Worm (Caenorhabditis elegans) whole organism, L4 larva: ENCODE measurements around the gene C33A12.4.

Source experiments
- F49E8.2 ChIP-seq: sonication (generic microtip); optimal IDR thresholded peaks from 2 replicates; lab custom pipeline; 2016; ENCODE audit warnings: missing compliant biosample characterization, mild to moderate bottlenecking, missing genetic modification characterization, borderline replicate concordance
- T20F7.1 ChIP-seq: fragments of 200-800 bp; sonication (Bioruptor generic); optimal IDR thresholded peaks from 2 replicates; lab custom pipeline; 2018; ENCODE audit warnings: mild to moderate bottlenecking, missing genetic modification characterization, missing compliant biosample characterization
- T26A8.4 ChIP-seq: fragments of 200-800 bp; sonication (Bioruptor generic); IDR thresholded peaks from 2 replicates; pipeline ENCODE4 v1.3.6; 2022; ENCODE audit warnings: missing genetic modification characterization, missing compliant biosample characterization
- Y75B8A.6 ChIP-seq: fragments of 200-800 bp; sonication (Bioruptor generic); IDR thresholded peaks from 2 replicates; pipeline ENCODE4 v1.3.6; 2022; ENCODE audit warnings: missing genetic modification reagents, missing genetic modification characterization, missing compliant biosample characterization
- ZK337.2 ChIP-seq: fragments of 200-800 bp; sonication (Bioruptor generic); IDR thresholded peaks from 2 replicates; pipeline ENCODE4 v1.3.6; 2022; ENCODE audit warnings: missing genetic modification reagents, missing genetic modification characterization, missing compliant biosample characterization
- ama-1 ChIP-seq: fragments of 150-350 bp; optimal IDR thresholded peaks from 2 replicates; lab custom pipeline; 2014; ENCODE audit warnings: inconsistent platforms, mixed read lengths
- ceh-20 ChIP-seq: fragments of 200-800 bp; sonication (Bioruptor generic); IDR thresholded peaks from 2 replicates; pipeline ENCODE4 v1.3.6; 2022; ENCODE audit warnings: missing genetic modification reagents, missing genetic modification characterization, missing compliant biosample characterization
- ceh-28 ChIP-seq: fragments of 150-350 bp; optimal IDR thresholded peaks from 2 replicates; lab custom pipeline; 2014; ENCODE audit warnings: missing biosample characterization, missing genetic modification reagents, missing genetic modification characterization
- ceh-82 ChIP-seq: sonication (generic microtip); optimal IDR thresholded peaks from 2 replicates; lab custom pipeline; 2017; ENCODE audit warnings: missing biosample characterization, missing genetic modification characterization
- cey-2 ChIP-seq: sonication (generic microtip); optimal IDR thresholded peaks from 3 replicates; lab custom pipeline; 2017; ENCODE audit warnings: missing genetic modification characterization, mild to moderate bottlenecking, missing compliant biosample characterization, antibody characterized with exemption, borderline replicate concordance; ENCODE audit not compliant: insufficient read depth
- ctbp-1 ChIP-seq: fragments of 200-800 bp; sonication (Bioruptor generic); IDR thresholded peaks from 2 replicates; pipeline ENCODE4 v1.3.6; 2022; ENCODE audit warnings: missing genetic modification reagents, missing genetic modification characterization, missing compliant biosample characterization
- daf-16 ChIP-seq, 3 experiments: sonication (generic microtip); optimal IDR thresholded peaks; 2 replicates each; lab custom pipeline; 2016 to 2017; ENCODE audit warnings: missing genetic modification characterization in 3 of 3, missing genetic modification reagents in 3 of 3, mild to moderate bottlenecking in 2 of 3, missing compliant biosample characterization in 2 of 3, missing biosample characterization in 1 of 3, moderate library complexity in 1 of 3
- daf-8 ChIP-seq: fragments of 200-800 bp; sonication (Bioruptor generic); IDR thresholded peaks from 2 replicates; pipeline ENCODE4 v1.3.6; 2022; ENCODE audit warnings: missing genetic modification characterization, missing compliant biosample characterization
- dmd-6 ChIP-seq: fragments of 200-800 bp; sonication (Bioruptor generic); IDR thresholded peaks from 2 replicates; pipeline ENCODE4 v1.3.6; 2022; ENCODE audit warnings: missing genetic modification reagents, missing genetic modification characterization, missing compliant biosample characterization
- dmd-9 ChIP-seq: fragments of 200-800 bp; sonication (Bioruptor generic); IDR thresholded peaks from 2 replicates; pipeline ENCODE4 v1.3.6; 2022; ENCODE audit warnings: missing genetic modification reagents, missing genetic modification characterization, missing compliant biosample characterization
- duxl-1 ChIP-seq: sonication (generic microtip); optimal IDR thresholded peaks from 2 replicates; lab custom pipeline; 2016; ENCODE audit warnings: mild to moderate bottlenecking, missing genetic modification characterization, moderate library complexity, missing compliant biosample characterization; ENCODE audit not compliant: poor library complexity
- dve-1 ChIP-seq: sonication (generic microtip); optimal IDR thresholded peaks from 2 replicates; lab custom pipeline; 2017; ENCODE audit warnings: antibody characterized with exemption, mild to moderate bottlenecking, missing genetic modification characterization, missing compliant biosample characterization; ENCODE audit not compliant: insufficient read depth
- hif-1 ChIP-seq, 2 experiments: sonication (generic microtip); optimal IDR thresholded peaks; 2 replicates each; lab custom pipeline; 2016 to 2017; ENCODE audit warnings: missing compliant biosample characterization in 2 of 2, missing genetic modification characterization in 2 of 2, missing genetic modification reagents in 2 of 2, missing genotype in 2 of 2, mild to moderate bottlenecking in 1 of 2
- hlh-11 ChIP-seq: fragments of 200-800 bp; sonication (Bioruptor generic); optimal IDR thresholded peaks from 2 replicates; lab custom pipeline; 2018; ENCODE audit warnings: mild to moderate bottlenecking, missing genetic modification characterization, missing compliant biosample characterization
- hlh-30 ChIP-seq: sonication (generic microtip); optimal IDR thresholded peaks from 2 replicates; lab custom pipeline; 2017; ENCODE audit warnings: antibody characterized with exemption, mild to moderate bottlenecking, missing genetic modification characterization, missing compliant biosample characterization; ENCODE audit not compliant: insufficient read depth
- hmg-1.1 ChIP-seq: fragments of 200-800 bp; sonication (Bioruptor generic); IDR thresholded peaks from 2 replicates; pipeline ENCODE4 v1.3.6; 2022; ENCODE audit warnings: missing genetic modification reagents, missing genetic modification characterization, missing compliant biosample characterization
- lin-1 ChIP-seq: fragments of 200-800 bp; sonication (Bioruptor generic); IDR thresholded peaks from 2 replicates; pipeline ENCODE4 v1.3.6; 2022; ENCODE audit warnings: missing genetic modification reagents, missing genetic modification characterization, missing compliant biosample characterization
- mdt-29 ChIP-seq: fragments of 200-800 bp; sonication (Bioruptor generic); IDR thresholded peaks from 2 replicates; pipeline ENCODE4 v1.3.6; 2022; ENCODE audit warnings: missing genetic modification reagents, missing genetic modification characterization, missing compliant biosample characterization
- mxl-2 ChIP-seq: fragments of 200-800 bp; sonication (Bioruptor generic); conservative IDR thresholded peaks from 2 replicates; pipeline ENCODE4 v1.3.6; 2022; ENCODE audit warnings: missing genetic modification reagents, missing genetic modification characterization, missing compliant biosample characterization
- mxl-3 ChIP-seq: fragments of 200-800 bp; sonication (Bioruptor generic); optimal IDR thresholded peaks from 2 replicates; lab custom pipeline; 2018; ENCODE audit warnings: mild to moderate bottlenecking, missing genetic modification characterization, missing compliant biosample characterization
- nhr-102 ChIP-seq: sonication (generic microtip); optimal IDR thresholded peaks from 2 replicates; lab custom pipeline; 2016; ENCODE audit warnings: mild to moderate bottlenecking, missing genetic modification characterization, moderate library complexity, missing compliant biosample characterization
- nhr-28 ChIP-seq: fragments of 150-350 bp; optimal IDR thresholded peaks from 2 replicates; lab custom pipeline; 2014; ENCODE audit warnings: missing biosample characterization, missing genetic modification characterization
- nhr-42 ChIP-seq: fragments of 200-800 bp; sonication (Bioruptor generic); IDR thresholded peaks from 2 replicates; pipeline ENCODE4 v1.3.6; 2022; ENCODE audit warnings: missing genetic modification characterization, missing compliant biosample characterization
- nhr-6 ChIP-seq: fragments of 150-350 bp; optimal IDR thresholded peaks from 2 replicates; lab custom pipeline; 2014; ENCODE audit warnings: missing biosample characterization, missing genetic modification characterization
- php-3 ChIP-seq: fragments of 200-800 bp; sonication (Bioruptor generic); IDR thresholded peaks from 2 replicates; pipeline ENCODE4 v1.3.6; 2022; ENCODE audit warnings: missing genetic modification reagents, missing genetic modification characterization, missing compliant biosample characterization
- pqm-1 ChIP-seq: sonication (generic microtip); optimal IDR thresholded peaks from 2 replicates; lab custom pipeline; 2017; ENCODE audit warnings: missing biosample characterization, missing genetic modification characterization
- saeg-2 ChIP-seq: fragments of 200-800 bp; sonication (Bioruptor generic); IDR thresholded peaks from 2 replicates; pipeline ENCODE4 v1.3.6; 2022; ENCODE audit warnings: missing genetic modification reagents, missing genetic modification characterization, missing compliant biosample characterization
- spr-3 ChIP-seq: fragments of 200-800 bp; sonication (Bioruptor generic); optimal IDR thresholded peaks from 2 replicates; lab custom pipeline; 2018; ENCODE audit warnings: mild to moderate bottlenecking, missing genetic modification characterization, missing compliant biosample characterization
- tra-1 ChIP-seq: fragments of 200-800 bp; sonication (Bioruptor generic); IDR thresholded peaks from 2 replicates; pipeline ENCODE4 v1.3.6; 2022; ENCODE audit warnings: missing genetic modification reagents, missing genetic modification characterization, missing compliant biosample characterization
- unc-39 ChIP-seq: sonication (generic microtip); optimal IDR thresholded peaks from 2 replicates; lab custom pipeline; 2017; ENCODE audit warnings: missing biosample characterization, missing genetic modification characterization
- unc-62 ChIP-seq, 3 experiments: fragments of 150-350 bp in 1 of 3; sonication (generic microtip); optimal IDR thresholded peaks in 2 of 3; peaks in 1 of 3; 1 replicate in 1 of 3; 2 replicates in 2 of 3; lab custom pipeline; 2014 to 2017; ENCODE audit warnings: missing biosample characterization in 3 of 3, missing genetic modification characterization in 3 of 3, missing genetic modification reagents in 3 of 3, missing genotype in 1 of 3
- zfp-3 ChIP-seq: fragments of 200-800 bp; sonication (Bioruptor generic); conservative IDR thresholded peaks from 2 replicates; pipeline ENCODE4 v1.3.6; 2022; ENCODE audit warnings: missing genetic modification reagents, missing genetic modification characterization, missing compliant biosample characterization
- zip-11 ChIP-seq: fragments of 200-800 bp; sonication (Bioruptor generic); IDR thresholded peaks from 2 replicates; pipeline ENCODE4 v1.3.6; 2022; ENCODE audit warnings: missing genetic modification characterization, missing compliant biosample characterization
- ztf-11 ChIP-seq: fragments of 150-350 bp; optimal IDR thresholded peaks from 2 replicates; lab custom pipeline; 2014; ENCODE audit warnings: missing biosample characterization, missing genetic modification characterization

C33A12.4 gene

ce11 chrIV:9510439-9510838 lies at the start of gene C33A12.4:
Gene C33A12.4 (minus strand): TSS chrIV:9510569.
- TF ChIP-seq unc-39 (tag; lab: Kevin White, UChicago) (no peak), spr-3 (no peak), ama-1 (peak; percentile 28), ceh-28 (tag; lab: Kevin White, UChicago) (no peak), Y75B8A.6 (no peak), T26A8.4 (GFP tag; lab: Robert Waterston, UW) (no peak), pqm-1 (tag; lab: Kevin White, UChicago) (no peak), F49E8.2 (tag; lab: Kevin White, UChicago) (no peak), nhr-42 (GFP tag; lab: Robert Waterston, UW) (0 out of 2 replicates have a peak, but pooled peaks have one; percentile 10), dmd-9 (no peak), daf-8 (GFP tag; lab: Robert Waterston, UW) (no peak)
- TF ChIP-seq, all 104 proteins: peak for 2

ce11 chrIV:9545986-9546385 lies 35.6 kb upstream of the C33A12.4 start, which contains the start of gene T05A1.5:
Gene T05A1.5 (plus strand): TSS chrIV:9546286.
- TF ChIP-seq hlh-30 (tag; lab: Kevin White, UChicago): no peak

- TF ChIP-seq zip-11: no peak
- TF ChIP-seq ctbp-1 (GFP tag; lab: Robert Waterston, UW): no peak
- peak; percentile 84 for TF ChIP-seq php-3
- no peak for TF ChIP-seq hif-1 (tag; optimal IDR thresholded peaks at IDR 0.05; lab: Kevin White, UChicago)
- TF ChIP-seq hlh-11: peak; percentile 29
- TF ChIP-seq unc-62 (GFP tag; optimal IDR thresholded peaks at IDR 0.05 in 1 of 2; lab: Kevin White, UChicago): peak in 1 of 2 experiments; percentile 71
- TF ChIP-seq unc-62 (tag; optimal IDR thresholded peaks at IDR 0.05; lab: Kevin White, UChicago): no peak
- TF ChIP-seq cey-2: no peak
- peak; percentile 50; the same call in 1 of the 2 replicates for TF ChIP-seq dmd-6 (GFP tag; lab: Robert Waterston, UW)
- TF ChIP-seq zfp-3 (GFP tag; lab: Robert Waterston, UW): no peak
- peak; percentile 69 for TF ChIP-seq pqm-1 (tag; lab: Kevin White, UChicago)
- no peak for TF ChIP-seq ZK337.2 (GFP tag; lab: Robert Waterston, UW)
- no peak for TF ChIP-seq ceh-82
Observed at ce11 chrIV:9540342-9540856, 30.0 kb upstream of the C33A12.4 start, which contains the start of gene fbl-1. Gene fbl-1 (plus strand): TSS chrIV:9540806.

DNA sequence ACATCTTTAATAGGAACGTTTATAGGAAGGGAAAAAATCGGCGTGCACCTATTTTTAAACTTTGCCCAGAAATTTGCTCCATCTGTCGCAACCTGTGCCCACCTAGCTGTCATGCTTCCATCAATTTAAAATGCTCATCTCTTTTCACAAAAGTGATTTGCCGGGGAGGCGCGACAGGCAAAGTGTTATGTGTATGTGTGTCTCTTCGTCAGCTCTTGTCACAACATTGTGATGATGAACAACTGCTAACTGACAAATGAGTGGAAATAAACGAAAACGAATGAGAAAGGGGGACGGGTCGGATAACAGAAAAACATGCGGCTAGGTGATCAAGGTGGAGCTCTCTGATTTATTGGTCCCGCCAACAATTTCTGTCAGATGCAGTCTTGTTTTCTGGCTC lies 27.8 kb upstream of the C33A12.4 start:
- TF ChIP-seq hlh-11 (peak; percentile 40), ceh-20 (peak; percentile 67; the same call in 1 of the 2 replicates), nhr-28 (no peak), daf-16 (GFP tag; optimal IDR thresholded peaks at IDR 0.05; lab: Kevin White, UChicago) (peak in 1 of 2 experiments; percentile 81), daf-16 (tag; optimal IDR thresholded peaks at IDR 0.05; lab: Kevin White, UChicago) (no peak), dmd-6 (GFP tag; lab: Robert Waterston, UW) (peak; percentile 84), nhr-6 (no peak), hlh-30 (tag; lab: Kevin White, UChicago) (peak; percentile 16), unc-62 (GFP tag; optimal IDR thresholded peaks at IDR 0.05 in 1 of 2; lab: Kevin White, UChicago) (peak in 1 of 2 experiments; percentile 95), unc-62 (tag; optimal IDR thresholded peaks at IDR 0.05; lab: Kevin White, UChicago) (no peak), lin-1 (GFP tag; lab: Robert Waterston, UW) (no peak), tra-1 (GFP tag; lab: Robert Waterston, UW) (peak; percentile 86), saeg-2 (GFP tag; lab: Robert Waterston, UW) (no peak)
- TF ChIP-seq, all 104 proteins: peak for 7

DNA sequence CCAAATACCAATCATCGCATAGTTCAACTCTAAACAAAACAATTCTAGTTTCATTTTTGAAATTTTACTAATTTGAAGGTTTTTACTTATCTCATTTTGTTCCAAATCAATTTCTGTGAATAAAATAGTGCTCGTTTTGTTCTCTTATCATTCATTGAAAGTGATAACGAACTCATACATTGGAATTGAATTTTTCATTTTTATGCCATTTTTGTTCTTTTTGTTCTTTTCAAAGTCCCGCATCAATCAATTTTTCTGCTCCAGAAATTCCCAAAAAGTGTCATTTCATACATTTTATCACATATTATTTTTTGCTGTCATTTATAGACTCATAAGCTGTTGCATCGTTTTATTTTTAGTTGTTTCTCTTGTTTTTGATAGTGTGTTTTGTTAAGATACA lies 27.1 kb upstream of the C33A12.4 start:
- TF ChIP-seq hmg-1.1 (GFP tag; lab: Robert Waterston, UW) (no peak), daf-8 (GFP tag; lab: Robert Waterston, UW) (no peak), nhr-102 (tag; lab: Kevin White, UChicago) (no peak), nhr-28 (peak; percentile 25), mxl-2 (no peak), php-3 (peak; percentile 60), dve-1 (tag; lab: Kevin White, UChicago) (peak; percentile 44), saeg-2 (GFP tag; lab: Robert Waterston, UW) (no peak), daf-16 (GFP tag; optimal IDR thresholded peaks at IDR 0.05; lab: Kevin White, UChicago) (no peak), daf-16 (tag; optimal IDR thresholded peaks at IDR 0.05; lab: Kevin White, UChicago) (peak; percentile 28), dmd-6 (GFP tag; lab: Robert Waterston, UW) (peak; percentile 76), duxl-1 (tag; lab: Kevin White, UChicago) (no peak), T20F7.1 (GFP tag; lab: Kevin White, UChicago) (peak; percentile 21), ceh-28 (tag; lab: Kevin White, UChicago) (no peak), pqm-1 (tag; lab: Kevin White, UChicago) (peak; percentile 77), mdt-29 (GFP tag; lab: Robert Waterston, UW) (no peak), ztf-11 (tag; lab: Kevin White, UChicago) (no peak), unc-62 (GFP tag; optimal IDR thresholded peaks at IDR 0.05 in 1 of 2; lab: Kevin White, UChicago) (no peak), unc-62 (tag; optimal IDR thresholded peaks at IDR 0.05; lab: Kevin White, UChicago) (no peak), mxl-3 (GFP tag; lab: Kevin White, UChicago) (no peak), nhr-6 (no peak)
